Fruit fly (Drosophila melanogaster) whole organism, pupa: Measurements from ENCODE around the gene CG31021.

Source experiments
- CG10348 ChIP-seq: fragments of 200-800 bp; sonication (Bioruptor generic); IDR thresholded peaks from 2 replicates; pipeline ENCODE4 v1.3.6; 2022; ENCODE audit warnings: missing biosample characterization, missing genetic modification characterization
- CG12605 ChIP-seq: fragments of 200-800 bp; sonication (Bioruptor generic); IDR thresholded peaks from 2 replicates; pipeline ENCODE4 v1.3.6; 2022; ENCODE audit warnings: missing biosample characterization, missing genetic modification characterization
- CG14655 ChIP-seq: fragments of 200-800 bp; sonication (Bioruptor generic); optimal IDR thresholded peaks from 3 replicates; lab custom pipeline; 2017; ENCODE audit warnings: mild to moderate bottlenecking, missing biosample characterization, missing genetic modification reagents, missing genetic modification characterization
- CG15710 ChIP-seq: fragments of 200-800 bp; sonication (Bioruptor generic); optimal IDR thresholded peaks from 2 replicates; lab custom pipeline; 2018; ENCODE audit warnings: missing biosample characterization, mild to moderate bottlenecking, missing genetic modification characterization, moderate library complexity
- CG17806 ChIP-seq: fragments of 200-800 bp; sonication (Bioruptor generic); optimal IDR thresholded peaks from 2 replicates; lab custom pipeline; 2018; ENCODE audit warnings: missing biosample characterization, mild to moderate bottlenecking, missing genetic modification characterization, moderate library complexity
- CG32121 ChIP-seq: fragments of 200-800 bp; sonication (Bioruptor generic); IDR thresholded peaks from 2 replicates; pipeline ENCODE4 v1.3.6; 2022; ENCODE audit warnings: missing biosample characterization, missing genetic modification characterization
- CG34367 ChIP-seq: fragments of 200-800 bp; sonication (Bioruptor generic); optimal IDR thresholded peaks from 2 replicates; lab custom pipeline; 2018; ENCODE audit warnings: missing biosample characterization, mild to moderate bottlenecking, missing genetic modification characterization
- CG4496 ChIP-seq: fragments of 200-800 bp; sonication (Bioruptor generic); IDR thresholded peaks from 3 replicates; pipeline ENCODE4 v1.3.6; 2022; ENCODE audit warnings: missing biosample characterization, missing genetic modification characterization
- CG8159 ChIP-seq: fragments of 200-800 bp; sonication (Bioruptor generic); optimal IDR thresholded peaks from 3 replicates; lab custom pipeline; 2018; ENCODE audit warnings: missing biosample characterization, mild to moderate bottlenecking, missing genetic modification characterization, moderate library complexity
- CG8301 ChIP-seq: fragments of 200-800 bp; sonication (Bioruptor generic); optimal IDR thresholded peaks from 2 replicates; lab custom pipeline; 2018; ENCODE audit warnings: missing biosample characterization, mild to moderate bottlenecking, missing genetic modification characterization
- CG9948 ChIP-seq: fragments of 200-800 bp; sonication (Bioruptor generic); optimal IDR thresholded peaks from 2 replicates; lab custom pipeline; 2018; ENCODE audit warnings: missing biosample characterization, mild to moderate bottlenecking, missing genetic modification characterization, moderate library complexity
- D1 ChIP-seq: fragments of 200-800 bp; sonication (Bioruptor generic); optimal IDR thresholded peaks from 2 replicates; lab custom pipeline; 2018; ENCODE audit warnings: missing biosample characterization, mild to moderate bottlenecking, missing genetic modification characterization, moderate library complexity
- EcR ChIP-seq: fragments of 200-800 bp; sonication (Bioruptor generic); optimal IDR thresholded peaks from 3 replicates; lab custom pipeline; 2019; ENCODE audit warnings: missing biosample characterization, missing genetic modification characterization, mild to moderate bottlenecking, moderate library complexity, missing genetic modification reagents
- Ets98B ChIP-seq: fragments of 200-800 bp; sonication (Bioruptor generic); IDR thresholded peaks from 2 replicates; pipeline ENCODE4 v1.3.6; 2022; ENCODE audit warnings: missing biosample characterization, missing genetic modification characterization
- Pif1A ChIP-seq: fragments of 200-800 bp; sonication (Bioruptor generic); optimal IDR thresholded peaks from 3 replicates; lab custom pipeline; 2016; ENCODE audit warnings: missing biosample characterization, missing genetic modification characterization
- Pif1B ChIP-seq: fragments of 200-800 bp; sonication (Bioruptor generic); optimal IDR thresholded peaks from 3 replicates; lab custom pipeline; 2016; ENCODE audit warnings: missing biosample characterization, missing genetic modification characterization
- Snoo ChIP-seq: fragments of 200-800 bp; sonication (Bioruptor generic); optimal IDR thresholded peaks from 3 replicates; lab custom pipeline; 2017; ENCODE audit warnings: missing biosample characterization, mild to moderate bottlenecking, missing genetic modification characterization, inconsistent platforms
- fd96Ca ChIP-seq: fragments of 200-800 bp; sonication (Bioruptor generic); IDR thresholded peaks from 3 replicates; pipeline ENCODE4 v1.3.6; 2022; ENCODE audit warnings: missing biosample characterization, missing genetic modification characterization
- gl ChIP-seq: fragments of 200-800 bp; sonication (Bioruptor generic); optimal IDR thresholded peaks from 2 replicates; lab custom pipeline; 2018; ENCODE audit warnings: missing biosample characterization, mild to moderate bottlenecking, missing genetic modification characterization
- rn ChIP-seq: fragments of 200-800 bp; sonication (Bioruptor generic); IDR thresholded peaks from 2 replicates; pipeline ENCODE4 v1.3.6; 2022; ENCODE audit warnings: missing biosample characterization, missing genetic modification characterization

The CG31021 gene

dm6 chr3R:30601440-30602256 is at the start of gene CG31021, which contains the start of gene CG2246:
CG31021 (plus strand) TSS chr3R:30602206.
CG2246 (minus strand) TSS chr3R:30601489.
- TF ChIP-seq rn (GFP tag; lab: Robert Waterston, UW) (no peak), EcR (GFP tag; lab: Kevin White, UChicago) (no peak), Snoo (tag; lab: Kevin White, UChicago) (no peak), fd96Ca (no peak; the same call in 2 of the 3 replicates), CG8159 (tag; lab: Kevin White, UChicago) (no peak), CG4496 (GFP tag; lab: Robert Waterston, UW) (peak; percentile 45; the same call in 2 of the 3 replicates), CG9948 (tag; lab: Kevin White, UChicago) (no peak), gl (no peak), Pif1B (GFP tag; lab: Kevin White, UChicago) (no peak), CG10348 (no peak), CG17806 (tag; lab: Kevin White, UChicago) (no peak), Ets98B (peak; percentile 31), CG8301 (no peak), D1 (tag; lab: Kevin White, UChicago) (no peak), Pif1A (GFP tag; lab: Kevin White, UChicago) (peak; percentile 23), CG14655 (no peak), CG34367 (tag; lab: Kevin White, UChicago) (no peak)

DNA sequence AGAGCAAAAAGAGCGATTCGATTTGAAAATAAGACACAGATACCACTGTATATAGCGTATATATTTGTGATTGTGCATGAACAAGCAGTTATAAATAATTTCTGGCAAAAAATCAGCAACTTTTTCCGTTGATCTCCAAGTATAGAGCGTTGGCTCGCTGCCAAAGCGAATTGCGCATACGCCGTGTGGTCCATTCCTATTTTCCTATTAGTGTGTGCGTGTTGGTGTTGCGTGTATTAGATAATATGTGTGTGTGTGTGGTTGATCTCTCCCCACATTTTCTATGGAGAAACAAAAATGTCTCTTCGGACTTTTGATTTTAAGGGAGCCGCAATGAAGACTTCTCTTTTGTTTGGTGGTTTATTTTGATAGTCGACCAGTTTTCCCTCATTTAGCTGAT is 49.5 kb upstream of the CG31021 start:
- peak; percentile 27; the same call in 1 of the 2 replicates for TF ChIP-seq CG32121 (GFP tag; lab: Robert Waterston, UW)
- TF ChIP-seq Ets98B: no peak
- peak; percentile 3 for TF ChIP-seq CG14655
- TF ChIP-seq, all 21 proteins: peak for 2

DNA sequence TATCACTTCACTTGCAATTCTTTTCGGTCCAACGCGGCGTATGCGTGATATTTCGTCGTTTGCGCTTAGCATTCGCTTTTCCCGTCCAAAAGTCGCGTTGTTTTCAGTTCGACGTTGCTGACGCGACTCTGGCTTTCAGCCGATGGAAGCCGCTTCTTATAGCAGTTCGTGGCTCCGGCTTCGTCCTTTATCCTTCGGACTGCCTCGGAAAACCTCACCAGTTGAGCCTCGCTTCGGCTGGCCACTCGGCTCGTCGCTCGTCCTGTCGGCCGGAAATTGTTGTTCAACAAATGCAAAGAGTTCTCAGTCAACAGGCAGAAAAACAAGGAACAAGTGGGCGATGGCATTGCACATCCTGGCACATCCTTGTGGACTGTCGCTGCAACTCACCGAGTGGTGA is 41.9 kb upstream of the CG31021 start, which contains the start of gene CG34155:
Gene CG34155 (minus strand): TSS at position 130 of the 400 bp plus-strand sequence.
- TF ChIP-seq CG12605 (GFP tag; lab: Robert Waterston, UW) (no peak), CG8301 (no peak), CG17806 (tag; lab: Kevin White, UChicago) (no peak), Ets98B (no peak), CG10348 (no peak), CG9948 (tag; lab: Kevin White, UChicago) (no peak), Snoo (tag; lab: Kevin White, UChicago) (no peak), CG32121 (GFP tag; lab: Robert Waterston, UW) (no peak), CG4496 (GFP tag; lab: Robert Waterston, UW) (no peak), EcR (GFP tag; lab: Kevin White, UChicago) (no peak), fd96Ca (no peak), rn (GFP tag; lab: Robert Waterston, UW) (no peak), gl (no peak)
- TF ChIP-seq, all 21 proteins: peak for 0

dm6 chr3R:30561207-30561606 is 40.8 kb upstream of the CG31021 start:
- no peak for TF ChIP-seq rn (GFP tag; lab: Robert Waterston, UW)
- no peak for TF ChIP-seq CG4496 (GFP tag; lab: Robert Waterston, UW)
- no peak for TF ChIP-seq EcR (GFP tag; lab: Kevin White, UChicago)
- TF ChIP-seq CG9948 (tag; lab: Kevin White, UChicago): no peak
- TF ChIP-seq Pif1A (GFP tag; lab: Kevin White, UChicago): no peak
- TF ChIP-seq CG17806 (tag; lab: Kevin White, UChicago): no peak
- no peak for TF ChIP-seq CG8159 (tag; lab: Kevin White, UChicago)
- TF ChIP-seq CG32121 (GFP tag; lab: Robert Waterston, UW): no peak
- TF ChIP-seq CG10348: no peak
- TF ChIP-seq CG34367 (tag; lab: Kevin White, UChicago): no peak
- no peak for TF ChIP-seq Pif1B (GFP tag; lab: Kevin White, UChicago)
- TF ChIP-seq fd96Ca: no peak

DNA sequence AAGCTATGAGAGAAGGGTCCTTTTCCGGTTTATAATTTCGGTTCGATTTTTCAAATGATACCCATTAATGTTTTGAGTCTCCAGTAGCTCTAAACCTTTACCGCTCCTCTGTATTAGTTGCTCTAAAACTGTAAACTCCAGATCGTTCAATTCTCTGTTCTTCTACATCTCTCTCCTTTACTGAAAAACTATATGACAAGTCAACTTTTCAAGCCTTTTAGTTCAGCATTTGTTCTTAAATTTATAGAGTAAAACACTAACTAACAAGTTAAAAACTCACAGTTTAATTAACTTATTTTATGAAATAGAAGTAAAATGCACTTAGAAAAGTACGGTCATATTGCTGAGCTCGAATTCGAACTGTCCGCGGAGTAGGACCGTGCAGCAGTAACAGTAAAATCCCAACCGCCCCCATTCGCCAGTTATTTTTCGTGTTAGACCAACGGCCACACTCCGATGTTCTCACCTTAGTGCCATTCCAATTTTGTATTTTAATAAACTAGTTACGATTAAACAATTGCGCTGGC is 39.2 kb upstream of the CG31021 start:
- TF ChIP-seq CG34367 (tag; lab: Kevin White, UChicago) (no peak), CG10348 (no peak), EcR (GFP tag; lab: Kevin White, UChicago) (no peak), Ets98B (no peak), Pif1A (GFP tag; lab: Kevin White, UChicago) (no peak), CG14655 (no peak), CG9948 (tag; lab: Kevin White, UChicago) (no peak), CG8301 (no peak), CG15710 (tag; lab: Kevin White, UChicago) (no peak)

dm6 chr3R:30563260-30564080 is 38.5 kb upstream of the CG31021 start:
- TF ChIP-seq Pif1A (GFP tag; lab: Kevin White, UChicago) (no peak), CG8301 (no peak), rn (GFP tag; lab: Robert Waterston, UW) (no peak), EcR (GFP tag; lab: Kevin White, UChicago) (peak; percentile 20), fd96Ca (peak; percentile 29; the same call in 1 of the 3 replicates), CG8159 (tag; lab: Kevin White, UChicago) (no peak)
- TF ChIP-seq, all 21 proteins: peak for 2
